Fruit fly (Drosophila melanogaster): Measurements from ENCODE around the gene SH3PX1.
A peak's percentile ranks its signal among the peaks of the same experiment; 100 is the strongest.

DNA sequence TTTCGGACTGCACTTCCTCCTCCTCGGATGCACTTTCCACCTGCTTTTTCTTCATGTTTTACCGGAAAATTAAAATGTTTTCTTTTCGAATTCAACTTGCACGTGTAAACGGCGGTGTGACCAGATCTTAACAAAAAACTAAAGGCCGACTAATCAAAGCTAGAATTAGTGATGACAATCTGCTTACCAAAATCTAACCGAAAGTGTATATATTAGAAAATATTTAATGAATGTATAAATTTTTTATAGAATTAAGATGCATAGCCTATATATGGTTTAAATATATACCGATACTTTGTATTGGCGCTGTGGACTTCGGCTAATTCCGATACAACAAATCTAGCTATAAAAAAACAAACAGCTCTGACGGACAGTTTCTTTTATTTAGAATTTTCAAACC is 5.3 kb upstream of the SH3PX1 start, which contains the start of the genes CG18178 and CG14174:
- TF ChIP-seq CG6163 (GFP tag; IDR thresholded peaks at IDR 0.05) = 0 out of 3 replicates have a peak, but pooled peaks have one; percentile 29
- TF ChIP-seq CG6854 (GFP tag; optimal IDR thresholded peaks at IDR 0.05) = peak; percentile 5
- no peak for TF ChIP-seq CG3919 (GFP tag; optimal IDR thresholded peaks at IDR 0.05)
- peak; percentile 30 for TF ChIP-seq CG31627 (GFP tag; optimal IDR thresholded peaks at IDR 0.05)
